Fruit fly (Drosophila melanogaster) whole organism, embryonic: ENCODE data around the gene retinin.

ENCODE experiments used
- Atf3 ChIP-seq: fragments of 200-800 bp; sonication (Bioruptor generic); optimal IDR thresholded peaks from 3 replicates; lab custom pipeline; 2016; ENCODE audit warnings: missing biosample characterization, missing genetic modification characterization
- Blimp-1 ChIP-seq: fragments of 200-800 bp; sonication (Bioruptor generic); optimal IDR thresholded peaks from 3 replicates; lab custom pipeline; 2018; ENCODE audit warnings: missing biosample characterization, missing genetic modification characterization, mild to moderate bottlenecking, moderate library complexity, missing genetic modification reagents
- CG13894 ChIP-seq: fragments of 200-800 bp; sonication (Bioruptor generic); optimal IDR thresholded peaks from 3 replicates; lab custom pipeline; 2018; ENCODE audit warnings: missing biosample characterization, mild to moderate bottlenecking, missing genetic modification characterization, moderate library complexity
- CG14014 ChIP-seq: fragments of 200-800 bp; sonication (Bioruptor generic); IDR thresholded peaks from 2 replicates; pipeline ENCODE4 v1.3.6; 2022; ENCODE audit warnings: missing biosample characterization, missing genetic modification characterization
- CG16863 ChIP-seq: fragments of 200-800 bp; sonication (Bioruptor generic); optimal IDR thresholded peaks from 3 replicates; lab custom pipeline; 2016; ENCODE audit warnings: missing biosample characterization, missing genetic modification characterization
- CG17912 ChIP-seq: fragments of 200-800 bp; sonication (Bioruptor generic); optimal IDR thresholded peaks from 2 replicates; lab custom pipeline; 2018; ENCODE audit warnings: missing biosample characterization, mild to moderate bottlenecking, missing genetic modification characterization
- CG18619 ChIP-seq: fragments of 200-800 bp; sonication (Bioruptor generic); optimal IDR thresholded peaks from 3 replicates; lab custom pipeline; 2017; ENCODE audit warnings: missing biosample characterization, mild to moderate bottlenecking, missing genetic modification characterization
- CG30431 ChIP-seq: fragments of 200-800 bp; sonication (Bioruptor generic); optimal IDR thresholded peaks from 2 replicates; lab custom pipeline; 2017; ENCODE audit warnings: missing biosample characterization, missing genetic modification characterization
- CG3838 ChIP-seq: fragments of 200-800 bp; sonication (Bioruptor generic); optimal IDR thresholded peaks from 3 replicates; lab custom pipeline; 2016; ENCODE audit warnings: missing biosample characterization, missing genetic modification characterization
- CG4282 ChIP-seq: fragments of 200-800 bp; sonication (Bioruptor generic); optimal IDR thresholded peaks from 2 replicates; lab custom pipeline; 2016; ENCODE audit warnings: missing biosample characterization, missing genetic modification characterization
- CG4730 ChIP-seq: fragments of 200-800 bp; sonication (Bioruptor generic); IDR thresholded peaks from 2 replicates; pipeline ENCODE4 v1.3.6; 2022; ENCODE audit warnings: missing biosample characterization, missing genetic modification characterization
- CG7556 ChIP-seq: fragments of 200-800 bp; sonication (Bioruptor generic); optimal IDR thresholded peaks from 2 replicates; lab custom pipeline; 2017; ENCODE audit warnings: missing biosample characterization, mild to moderate bottlenecking, missing genetic modification characterization
- CG7928 ChIP-seq: fragments of 200-800 bp; sonication (Bioruptor generic); optimal IDR thresholded peaks from 2 replicates; lab custom pipeline; 2017; ENCODE audit warnings: missing biosample characterization, mild to moderate bottlenecking, missing genetic modification characterization
- CHES-1-like ChIP-seq: fragments of 200-800 bp; sonication (Bioruptor generic); optimal IDR thresholded peaks from 2 replicates; lab custom pipeline; 2016; ENCODE audit warnings: missing biosample characterization, missing genetic modification characterization
- D19A ChIP-seq: fragments of 200-800 bp; optimal IDR thresholded peaks from 3 replicates; lab custom pipeline; 2019; ENCODE audit warnings: missing biosample characterization, mild to moderate bottlenecking, missing genetic modification characterization, moderate library complexity
- D19B ChIP-seq: fragments of 200-800 bp; sonication (Bioruptor generic); optimal IDR thresholded peaks from 2 replicates; lab custom pipeline; 2017; ENCODE audit warnings: missing biosample characterization, mild to moderate bottlenecking, missing genetic modification characterization
- Dp ChIP-seq: fragments of 200-800 bp; sonication (Bioruptor generic); optimal IDR thresholded peaks from 2 replicates; lab custom pipeline; 2018; ENCODE audit warnings: missing biosample characterization, mild to moderate bottlenecking, missing genetic modification characterization, moderate library complexity
- H15 ChIP-seq: fragments of 200-800 bp; sonication (Bioruptor generic); IDR thresholded peaks from 3 replicates; pipeline ENCODE4 v1.3.6; 2022; ENCODE audit warnings: missing biosample characterization, missing genetic modification characterization
- H2.0 ChIP-seq: fragments of 200-800 bp; sonication (Bioruptor generic); IDR thresholded peaks from 2 replicates; pipeline ENCODE4 v1.3.6; 2022; ENCODE audit warnings: missing biosample characterization, missing genetic modification characterization
- HmgD ChIP-seq: fragments of 200-800 bp; sonication (Bioruptor generic); optimal IDR thresholded peaks from 3 replicates; lab custom pipeline; 2016; ENCODE audit warnings: missing biosample characterization, missing genetic modification characterization
- Hmx ChIP-seq: fragments of 200-800 bp; sonication (Bioruptor generic); optimal IDR thresholded peaks from 2 replicates; lab custom pipeline; 2016; ENCODE audit warnings: missing biosample characterization, missing genetic modification characterization
- Kr ChIP-seq: fragments of 200-800 bp; sonication (Bioruptor generic); optimal IDR thresholded peaks from 2 replicates; lab custom pipeline; 2017; ENCODE audit warnings: missing biosample characterization, mild to moderate bottlenecking, missing genetic modification characterization
- Lpt ChIP-seq: fragments of >200 bp; optimal IDR thresholded peaks from 2 replicates; lab custom pipeline; 2018; ENCODE audit warnings: missing biosample characterization, missing genetic modification characterization
- PHDP ChIP-seq: fragments of 200-800 bp; sonication (Bioruptor generic); optimal IDR thresholded peaks from 3 replicates; lab custom pipeline; 2018; ENCODE audit warnings: missing biosample characterization, mild to moderate bottlenecking, missing genetic modification characterization, moderate library complexity
- Ptx1 ChIP-seq: fragments of 200-800 bp; sonication (Bioruptor generic); IDR thresholded peaks from 2 replicates; pipeline ENCODE4 v1.3.6; 2022; ENCODE audit warnings: missing biosample characterization, missing genetic modification characterization
- Vsx1 ChIP-seq: fragments of 200-800 bp; sonication (Bioruptor generic); optimal IDR thresholded peaks from 2 replicates; lab custom pipeline; 2017; ENCODE audit warnings: missing biosample characterization, mild to moderate bottlenecking, missing genetic modification characterization, missing genetic modification reagents
- ap ChIP-seq: fragments of 200-800 bp; sonication (Bioruptor generic); IDR thresholded peaks from 2 replicates; pipeline ENCODE4 v1.3.6; 2022; ENCODE audit warnings: missing biosample characterization, missing genetic modification characterization
- ci ChIP-seq: fragments of 200-800 bp; sonication (Bioruptor generic); IDR thresholded peaks from 3 replicates; pipeline ENCODE4 v1.3.6; 2022; ENCODE audit warnings: missing biosample characterization, missing genetic modification characterization
- disco-r ChIP-seq: fragments of 200-800 bp; sonication (Bioruptor generic); optimal IDR thresholded peaks from 2 replicates; lab custom pipeline; 2016; ENCODE audit warnings: missing biosample characterization, missing genetic modification characterization
- eve ChIP-seq, 2 experiments: fragments of >200 bp; optimal IDR thresholded peaks; 2 replicates each; lab custom pipeline; 2017; ENCODE audit warnings: missing biosample characterization in 2 of 2, missing genetic modification characterization in 2 of 2
- gcm2 ChIP-seq: fragments of 200-800 bp; sonication (Bioruptor generic); optimal IDR thresholded peaks from 2 replicates; lab custom pipeline; 2016; ENCODE audit warnings: missing biosample characterization, missing genetic modification characterization
- gro ChIP-seq: fragments of 200-800 bp; sonication (Bioruptor generic); optimal IDR thresholded peaks from 2 replicates; lab custom pipeline; 2016; ENCODE audit warnings: missing biosample characterization, missing genetic modification characterization
- gsb-n ChIP-seq: fragments of 200-800 bp; sonication (Bioruptor generic); optimal IDR thresholded peaks from 3 replicates; lab custom pipeline; 2018; ENCODE audit warnings: missing biosample characterization, mild to moderate bottlenecking, missing genetic modification characterization
- ham ChIP-seq: fragments of 200-800 bp; sonication (Bioruptor generic); IDR thresholded peaks from 2 replicates; pipeline ENCODE4 v1.3.6; 2022; ENCODE audit warnings: missing biosample characterization, missing genetic modification characterization
- kah ChIP-seq: fragments of 200-800 bp; sonication (Bioruptor generic); optimal IDR thresholded peaks from 2 replicates; lab custom pipeline; 2018; ENCODE audit warnings: missing biosample characterization, mild to moderate bottlenecking, missing genetic modification characterization
- kay ChIP-seq: fragments of 200-800 bp; sonication (Bioruptor generic); optimal IDR thresholded peaks from 2 replicates; lab custom pipeline; 2016; ENCODE audit warnings: missing biosample characterization, missing genetic modification characterization
- klu ChIP-seq: fragments of 200-800 bp; sonication (Bioruptor generic); IDR thresholded peaks from 2 replicates; pipeline ENCODE4 v1.3.6; 2022; ENCODE audit warnings: missing biosample characterization, missing genetic modification characterization
- lilli ChIP-seq: fragments of 200-800 bp; sonication (Bioruptor generic); optimal IDR thresholded peaks from 3 replicates; lab custom pipeline; 2016; ENCODE audit warnings: missing biosample characterization, missing genetic modification characterization
- luna ChIP-seq: fragments of 200-800 bp; sonication (Bioruptor generic); optimal IDR thresholded peaks from 2 replicates; lab custom pipeline; 2016; ENCODE audit warnings: missing biosample characterization, missing genetic modification characterization
- otp ChIP-seq: fragments of 200-800 bp; sonication (Bioruptor generic); IDR thresholded peaks from 3 replicates; pipeline ENCODE4, ENCODE4 v1.3.6; 2022; ENCODE audit warnings: missing biosample characterization, missing genetic modification characterization
- pfk ChIP-seq: fragments of 200-800 bp; sonication (Bioruptor generic); optimal IDR thresholded peaks from 2 replicates; lab custom pipeline; 2018; ENCODE audit warnings: missing biosample characterization, mild to moderate bottlenecking, missing genetic modification characterization, moderate library complexity
- pros ChIP-seq: fragments of 200-800 bp; sonication (Bioruptor generic); optimal IDR thresholded peaks from 3 replicates; lab custom pipeline; 2019; ENCODE audit warnings: missing biosample characterization, mild to moderate bottlenecking, missing genetic modification characterization, moderate library complexity
- schlank ChIP-seq: fragments of 200-800 bp; sonication (Bioruptor generic); optimal IDR thresholded peaks from 2 replicates; lab custom pipeline; 2018; ENCODE audit warnings: missing biosample characterization, mild to moderate bottlenecking, missing genetic modification characterization
- sd ChIP-seq: fragments of 200-800 bp; sonication (Bioruptor generic); optimal IDR thresholded peaks from 3 replicates; lab custom pipeline; 2018; ENCODE audit warnings: missing biosample characterization, mild to moderate bottlenecking, missing genetic modification characterization, moderate library complexity
- ssp ChIP-seq: fragments of 200-800 bp; sonication (Bioruptor generic); IDR thresholded peaks from 2 replicates; pipeline ENCODE4 v1.3.6; 2022; ENCODE audit warnings: missing biosample characterization, missing genetic modification characterization
- unpg ChIP-seq: fragments of 200-800 bp; sonication (Bioruptor generic); optimal IDR thresholded peaks from 3 replicates; lab custom pipeline; 2018; ENCODE audit warnings: missing biosample characterization, mild to moderate bottlenecking, missing genetic modification characterization, moderate library complexity

The retinin gene

DNA sequence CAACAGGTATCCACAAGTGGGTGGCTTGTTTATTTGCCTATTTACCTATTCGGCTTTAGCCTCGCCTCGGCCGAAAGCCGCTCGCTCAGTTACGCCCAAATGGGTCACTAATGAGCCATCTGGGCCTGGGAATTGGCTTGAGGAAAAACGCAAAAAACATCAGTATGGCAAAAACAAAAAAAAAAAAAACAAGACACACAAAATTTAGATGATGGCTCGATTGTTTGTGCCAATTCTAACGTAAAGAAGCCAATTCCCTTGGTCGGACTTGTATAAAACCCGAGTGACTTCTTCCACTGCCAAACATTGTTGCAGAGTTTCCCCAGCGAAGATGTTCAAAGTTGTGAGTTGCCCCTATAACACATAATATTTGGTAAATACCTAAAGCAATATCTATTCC lies 30.6 kb upstream of the retinin start, which contains the start of gene CG4982:
Gene CG4982, plus strand, starts transcription at position 301 of the 400 bp plus-strand sequence.
- no peak for TF ChIP-seq Hmx (GFP tag; lab: Kevin White, UChicago)
- no peak for TF ChIP-seq CG14014
- TF ChIP-seq CG16863 (GFP tag; lab: Kevin White, UChicago) = no peak
- TF ChIP-seq CG3838 (GFP tag; lab: Kevin White, UChicago) = no peak
- no peak for TF ChIP-seq CG18619
- no peak for TF ChIP-seq disco-r (GFP tag; lab: Kevin White, UChicago)
- no peak for TF ChIP-seq CHES-1-like (GFP tag; lab: Kevin White, UChicago)
- TF ChIP-seq eve (GFP tag; optimal IDR thresholded peaks at IDR 0.05; lab: Kevin White, UChicago) = no peak
- TF ChIP-seq kay = no peak
- no peak for TF ChIP-seq Kr (GFP tag; lab: Kevin White, UChicago)
- TF ChIP-seq gro = no peak
- no peak for TF ChIP-seq luna
- TF ChIP-seq HmgD = no peak
- TF ChIP-seq CG7928 (GFP tag; lab: Kevin White, UChicago) = no peak
- TF ChIP-seq, all 482 proteins: peak for 0

DNA sequence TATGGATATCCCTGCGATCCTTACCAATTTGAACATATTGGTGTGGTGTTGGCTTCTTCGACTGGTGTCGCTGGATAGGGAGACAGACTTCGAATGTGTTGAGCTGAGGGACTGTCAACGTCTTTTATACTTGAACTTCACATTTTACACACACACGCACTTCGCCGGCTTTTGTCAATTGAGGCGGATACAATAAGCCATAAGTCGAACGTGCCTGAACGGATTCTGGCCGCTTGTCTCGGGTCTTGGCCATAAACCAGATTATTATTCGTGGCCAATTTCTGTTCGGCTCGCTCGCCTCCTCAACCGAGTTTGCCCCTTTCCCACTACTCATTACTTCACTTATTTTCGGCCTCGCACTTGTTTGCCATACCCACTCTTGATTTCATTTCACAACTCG lies 28.7 kb upstream of the retinin start, which contains the start of gene CG13044:
Gene CG13044, minus strand, starts transcription at position 101 of the 400 bp plus-strand sequence.
- no peak for TF ChIP-seq Vsx1
- peak; percentile 16 for TF ChIP-seq Blimp-1 (GFP tag; lab: Kevin White, UChicago)
- no peak for TF ChIP-seq CG30431 (GFP tag; lab: Kevin White, UChicago)
- TF ChIP-seq sd (tag; lab: Kevin White, UChicago) = no peak
- TF ChIP-seq ssp (GFP tag; lab: Robert Waterston, UW) = no peak
- no peak for TF ChIP-seq gcm2 (GFP tag; lab: Kevin White, UChicago)
- TF ChIP-seq pros (GFP tag; lab: Kevin White, UChicago) = no peak

DNA sequence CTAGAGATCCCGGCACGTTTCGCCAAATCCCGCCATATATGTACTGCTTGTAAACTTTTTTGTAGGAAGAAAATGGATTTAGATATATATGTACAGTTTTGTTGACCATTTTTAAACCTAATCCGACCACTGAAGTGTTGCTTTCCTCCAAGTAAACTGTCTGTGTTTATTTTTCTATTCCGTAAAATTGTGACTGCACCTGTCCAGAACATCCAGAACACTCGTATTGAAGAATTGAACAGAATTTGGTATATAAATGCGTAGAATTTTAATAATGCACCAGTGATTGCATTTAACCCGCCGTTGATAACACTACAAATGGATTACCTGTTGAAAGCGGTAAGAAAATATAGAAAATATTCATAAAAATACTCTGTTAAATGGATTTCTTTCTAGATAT lies 27.8 kb upstream of the retinin start, which contains the start of gene CG43249:
Gene CG43249, plus strand, starts transcription at position 301 of the 400 bp plus-strand sequence.
- TF ChIP-seq ham (GFP tag; lab: Robert Waterston, UW) (no peak), otp (GFP tag; lab: Robert Waterston, UW) (no peak)

DNA sequence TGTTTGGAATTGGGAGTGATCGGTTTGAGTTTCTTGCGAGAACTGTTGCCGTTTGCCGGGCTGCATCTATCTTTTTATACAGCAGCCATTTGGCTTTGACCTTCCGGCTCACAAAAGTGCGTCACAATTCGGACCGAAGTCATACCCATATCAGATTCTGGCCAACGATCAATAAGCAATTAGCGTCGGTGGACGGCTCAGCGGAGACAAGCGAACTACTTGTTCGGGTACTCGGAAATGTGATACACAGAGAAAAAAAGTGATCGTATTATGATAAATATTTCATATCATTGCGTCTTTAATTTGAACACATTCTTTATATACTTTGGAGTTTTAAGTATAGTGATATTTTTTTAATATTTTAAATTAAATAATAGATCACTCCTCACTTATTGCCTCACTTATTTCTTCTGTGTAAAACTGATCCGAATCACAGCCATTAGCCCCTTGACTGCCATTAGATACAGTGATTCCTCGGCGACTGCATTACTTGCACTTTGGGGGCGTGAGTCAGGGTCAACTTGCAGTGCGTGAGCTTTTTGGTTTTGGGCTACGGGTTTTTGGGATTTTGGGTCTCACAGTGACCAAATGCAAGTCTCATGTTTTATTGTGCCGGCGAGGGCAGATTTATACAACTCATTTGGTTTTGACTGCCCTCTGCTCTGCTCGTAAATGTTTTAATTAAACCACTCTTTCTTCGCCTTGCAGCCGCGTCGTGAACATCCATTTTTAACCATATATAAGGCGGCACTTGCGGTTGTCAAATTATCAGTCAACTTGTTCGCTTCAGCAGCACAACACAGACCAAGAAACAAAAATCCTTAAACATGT lies 25.7 kb upstream of the retinin start, which contains the start of the genes CG13043 and CG13063:
Gene CG13043, minus strand, starts transcription at position 51 of the 831 bp plus-strand sequence.
Gene CG13063, plus strand, starts transcription at position 781 of the 831 bp plus-strand sequence.
- TF ChIP-seq CG7556 (peak; percentile 11), CG4730 (GFP tag; lab: Robert Waterston, UW) (no peak), lilli (GFP tag; lab: Kevin White, UChicago) (no peak), kah (no peak), H2.0 (GFP tag; lab: Robert Waterston, UW) (0 out of 2 replicates have a peak, but pooled peaks have one; percentile 17), CG4282 (no peak), PHDP (tag; lab: Kevin White, UChicago) (peak; percentile 3), D19A (no peak), gsb-n (tag; lab: Kevin White, UChicago) (peak; percentile 58), unpg (GFP tag; lab: Kevin White, UChicago) (peak; percentile 42), H15 (GFP tag; lab: Robert Waterston, UW) (no peak), Atf3 (GFP tag; lab: Kevin White, UChicago) (no peak), ci (0 out of 3 replicates have a peak, but pooled peaks have one; percentile 32), pfk (GFP tag; lab: Kevin White, UChicago) (no peak), klu (GFP tag; lab: Robert Waterston, UW) (no peak), CG13894 (tag; lab: Kevin White, UChicago) (no peak), D19B (GFP tag; lab: Kevin White, UChicago) (no peak), CG17912 (no peak), CHES-1-like (GFP tag; lab: Kevin White, UChicago) (no peak), Dp (no peak), Ptx1 (peak; percentile 35; the same call in 1 of the 2 replicates), schlank (tag; lab: Kevin White, UChicago) (no peak), ap (GFP tag; lab: Robert Waterston, UW) (no peak), Lpt (GFP tag; lab: Kevin White, UChicago) (no peak)
